Fruit fly (Drosophila melanogaster) whole organism, adult: Measurements from ENCODE around the gene rictor.

Experiments used
- CG11617 ChIP-seq: fragments of 200-800 bp; sonication (Bioruptor generic); optimal IDR thresholded peaks from 2 replicates; lab custom pipeline; 2017; ENCODE audit warnings: mild to moderate bottlenecking, missing biosample characterization, missing genetic modification reagents, missing genetic modification characterization
- CG12768 ChIP-seq: fragments of 200-800 bp; sonication (Bioruptor generic); optimal IDR thresholded peaks from 2 replicates; lab custom pipeline; 2017; ENCODE audit warnings: missing biosample characterization, missing genetic modification characterization, mild to moderate bottlenecking, moderate library complexity, missing genetic modification reagents
- CG14711 ChIP-seq: fragments of 200-800 bp; sonication (Bioruptor generic); optimal IDR thresholded peaks from 2 replicates; lab custom pipeline; 2018; ENCODE audit warnings: missing biosample characterization, mild to moderate bottlenecking, missing genetic modification characterization, moderate library complexity
- CG1620 ChIP-seq: fragments of 200-800 bp; sonication (Bioruptor generic); optimal IDR thresholded peaks from 2 replicates; lab custom pipeline; 2016; ENCODE audit warnings: missing biosample characterization, missing genetic modification characterization
- CG33017 ChIP-seq: fragments of 200-800 bp; sonication (Bioruptor generic); optimal IDR thresholded peaks from 2 replicates; lab custom pipeline; 2018; ENCODE audit warnings: missing biosample characterization, mild to moderate bottlenecking, missing genetic modification characterization, moderate library complexity
- CG5204 ChIP-seq: fragments of 200-800 bp; sonication (Bioruptor generic); optimal IDR thresholded peaks from 2 replicates; lab custom pipeline; 2016; ENCODE audit warnings: missing biosample characterization, missing genetic modification characterization
- CG7045 ChIP-seq: fragments of 200-800 bp; sonication (Bioruptor generic); optimal IDR thresholded peaks from 2 replicates; lab custom pipeline; 2017; ENCODE audit warnings: missing biosample characterization, mild to moderate bottlenecking, missing genetic modification characterization
- CG7101 ChIP-seq: fragments of 200-800 bp; sonication (Bioruptor generic); optimal IDR thresholded peaks from 2 replicates; lab custom pipeline; 2018; ENCODE audit warnings: missing biosample characterization, mild to moderate bottlenecking, missing genetic modification characterization, moderate library complexity
- Clk ChIP-seq: fragments of 200-800 bp; sonication (Bioruptor generic); optimal IDR thresholded peaks from 2 replicates; lab custom pipeline; 2017; ENCODE audit warnings: missing biosample characterization, missing genetic modification characterization
- Crg-1 ChIP-seq: fragments of 200-800 bp; sonication (Bioruptor generic); optimal IDR thresholded peaks from 2 replicates; lab custom pipeline; 2016; ENCODE audit warnings: missing biosample characterization, missing genetic modification characterization
- Hr96 ChIP-seq: fragments of 200-800 bp; sonication (Bioruptor generic); optimal IDR thresholded peaks from 2 replicates; lab custom pipeline; 2016; ENCODE audit warnings: missing biosample characterization, missing genetic modification characterization
- Mnt ChIP-seq: fragments of 200-800 bp; sonication (Bioruptor generic); optimal IDR thresholded peaks from 2 replicates; lab custom pipeline; 2016; ENCODE audit warnings: missing biosample characterization, mild to moderate bottlenecking, missing genetic modification characterization
- bab1 ChIP-seq: fragments of 200-800 bp; sonication (Bioruptor generic); optimal IDR thresholded peaks from 3 replicates; lab custom pipeline; 2019; ENCODE audit warnings: missing biosample characterization, mild to moderate bottlenecking, missing genetic modification characterization, moderate library complexity
- cic ChIP-seq: fragments of 200-800 bp; sonication (Bioruptor generic); optimal IDR thresholded peaks from 2 replicates; lab custom pipeline; 2017; ENCODE audit warnings: missing biosample characterization, mild to moderate bottlenecking, missing genetic modification characterization, moderate library complexity
- cnc ChIP-seq, 2 experiments: fragments of >200 bp; optimal IDR thresholded peaks; 2 replicates each; lab custom pipeline; 2017
- kay ChIP-seq: fragments of 200-800 bp; sonication (Bioruptor generic); peaks from one replicate; lab custom pipeline; 2016; ENCODE audit warnings: missing biosample characterization, missing genetic modification characterization, borderline replicate concordance
- ovo ChIP-seq: fragments of 200-800 bp; sonication (Bioruptor generic); optimal IDR thresholded peaks from 2 replicates; lab custom pipeline; 2016; ENCODE audit warnings: missing biosample characterization, missing genetic modification characterization
- pad ChIP-seq: fragments of 200-800 bp; sonication (Bioruptor generic); optimal IDR thresholded peaks from 3 replicates; lab custom pipeline; 2017; ENCODE audit warnings: missing biosample characterization, missing genetic modification characterization, mild to moderate bottlenecking, moderate library complexity, missing genetic modification reagents
- tj ChIP-seq: fragments of 200-800 bp; sonication (Bioruptor generic); optimal IDR thresholded peaks from 3 replicates; lab custom pipeline; 2017; ENCODE audit warnings: missing biosample characterization, mild to moderate bottlenecking, missing genetic modification characterization, moderate library complexity
- toe ChIP-seq: fragments of 200-800 bp; sonication (Bioruptor generic); optimal IDR thresholded peaks from 2 replicates; lab custom pipeline; 2016; ENCODE audit warnings: missing biosample characterization, missing genetic modification characterization

Gene rictor

dm6 chrX:19265802-19266479 is 4.9 kb upstream of the rictor start:
- TF ChIP-seq Hr96 (GFP tag; lab: Kevin White, UChicago) (no peak), bab1 (GFP tag; lab: Kevin White, UChicago) (no peak), CG12768 (GFP tag; lab: Kevin White, UChicago) (no peak), cnc (optimal IDR thresholded peaks at IDR 0.05; lab: Kevin White, UChicago) (no peak), Mnt (peak; percentile 18)

dm6 chrX:19264396-19264795 is 3.4 kb upstream of the rictor start:
- TF ChIP-seq pad (GFP tag; lab: Kevin White, UChicago), result no peak
- TF ChIP-seq Crg-1 (GFP tag; lab: Kevin White, UChicago), result no peak
- no peak for TF ChIP-seq kay (GFP tag; lab: Kevin White, UChicago)
- no peak for TF ChIP-seq toe (GFP tag; lab: Kevin White, UChicago)
- no peak for TF ChIP-seq cnc (optimal IDR thresholded peaks at IDR 0.05; lab: Kevin White, UChicago)

- TF ChIP-seq bab1 (GFP tag; lab: Kevin White, UChicago) (peak; percentile 41), CG11617 (GFP tag; lab: Kevin White, UChicago) (no peak), CG7101 (tag; lab: Kevin White, UChicago) (peak; percentile 15)
Observed at dm6 chrX:19262553-19262952, 1.5 kb upstream of the rictor start.

dm6 chrX:19261528-19262102 is 575 bp upstream of the rictor start, which contains the start of gene Vav:
Gene Vav, plus strand, starts transcription at chrX:19261820.
- TF ChIP-seq bab1 (GFP tag; lab: Kevin White, UChicago) (peak; percentile 52), CG12768 (GFP tag; lab: Kevin White, UChicago) (no peak), ovo (no peak), Crg-1 (GFP tag; lab: Kevin White, UChicago) (no peak), tj (GFP tag; lab: Kevin White, UChicago) (peak; percentile 15), pad (GFP tag; lab: Kevin White, UChicago) (no peak), cnc (optimal IDR thresholded peaks at IDR 0.05; lab: Kevin White, UChicago) (no peak), CG5204 (no peak)

- TF ChIP-seq toe (GFP tag; lab: Kevin White, UChicago) (no peak), CG7045 (GFP tag; lab: Kevin White, UChicago) (no peak), cnc (optimal IDR thresholded peaks at IDR 0.05; lab: Kevin White, UChicago) (no peak), CG11617 (GFP tag; lab: Kevin White, UChicago) (no peak), CG7101 (tag; lab: Kevin White, UChicago) (no peak), Hr96 (GFP tag; lab: Kevin White, UChicago) (no peak), CG14711 (tag; lab: Kevin White, UChicago) (no peak), bab1 (GFP tag; lab: Kevin White, UChicago) (no peak), ovo (peak; percentile 48), CG1620 (GFP tag; lab: Kevin White, UChicago) (no peak), tj (GFP tag; lab: Kevin White, UChicago) (peak; percentile 46), cic (GFP tag; lab: Kevin White, UChicago) (no peak), Mnt (peak; percentile 30), CG33017 (no peak), CG12768 (GFP tag; lab: Kevin White, UChicago) (no peak), CG5204 (no peak), Clk (GFP tag; lab: Kevin White, UChicago) (no peak), Crg-1 (GFP tag; lab: Kevin White, UChicago) (no peak), pad (GFP tag; lab: Kevin White, UChicago) (no peak), kay (GFP tag; lab: Kevin White, UChicago) (no peak)
Observed at dm6 chrX:19260696-19260989, 397 bp downstream of the rictor start.

- TF ChIP-seq cnc (optimal IDR thresholded peaks at IDR 0.05; lab: Kevin White, UChicago), result peak; percentile 28 to 61
- peak; percentile 91 for TF ChIP-seq pad (GFP tag; lab: Kevin White, UChicago)
- TF ChIP-seq Clk (GFP tag; lab: Kevin White, UChicago), result no peak
- peak; percentile 99 for TF ChIP-seq ovo
- no peak for TF ChIP-seq Hr96 (GFP tag; lab: Kevin White, UChicago)
- peak; percentile 29 for TF ChIP-seq Mnt
- peak; percentile 35 for TF ChIP-seq cic (GFP tag; lab: Kevin White, UChicago)
- no peak for TF ChIP-seq Crg-1 (GFP tag; lab: Kevin White, UChicago)
- no peak for TF ChIP-seq kay (GFP tag; lab: Kevin White, UChicago)
- peak; percentile 29 for TF ChIP-seq tj (GFP tag; lab: Kevin White, UChicago)
Observed at dm6 chrX:19259802-19260695, 991 bp downstream of the rictor start.
